Worm (Caenorhabditis elegans) whole organism, L1 larva: ENCODE measurements around the gene crn-3.

ENCODE experiments used
- ama-1 ChIP-seq: fragments of 150-350 bp; optimal IDR thresholded peaks from 2 replicates; lab custom pipeline; 2014
- rnt-1 ChIP-seq: sonication (generic microtip); optimal IDR thresholded peaks from 2 replicates; lab custom pipeline; 2016; ENCODE audit warnings: mild to moderate bottlenecking, missing genetic modification characterization, moderate library complexity, missing compliant biosample characterization
- snpc-4 ChIP-seq: fragments of 150-350 bp; optimal IDR thresholded peaks from 2 replicates; lab custom pipeline; 2014; ENCODE audit warnings: missing biosample characterization, missing genetic modification characterization
- tbx-2 ChIP-seq: sonication (generic microtip); optimal IDR thresholded peaks from 2 replicates; lab custom pipeline; 2016; ENCODE audit warnings: missing genetic modification characterization, missing compliant biosample characterization

- no peak for TF ChIP-seq snpc-4 (tag; lab: Kevin White, UChicago)
- no peak for TF ChIP-seq ama-1 (lab: Kevin White, UChicago)
- TF ChIP-seq tbx-2 (tag; lab: Kevin White, UChicago) = no peak
- no peak for TF ChIP-seq rnt-1
These were observed 40.1 kb downstream of the crn-3 start, which contains the start of gene M28.8 for ce11 chrII:10627963-10628362.
